Worm (Caenorhabditis elegans): Measurements from ENCODE around the gene pmp-1.

pmp-1 gene

DNA sequence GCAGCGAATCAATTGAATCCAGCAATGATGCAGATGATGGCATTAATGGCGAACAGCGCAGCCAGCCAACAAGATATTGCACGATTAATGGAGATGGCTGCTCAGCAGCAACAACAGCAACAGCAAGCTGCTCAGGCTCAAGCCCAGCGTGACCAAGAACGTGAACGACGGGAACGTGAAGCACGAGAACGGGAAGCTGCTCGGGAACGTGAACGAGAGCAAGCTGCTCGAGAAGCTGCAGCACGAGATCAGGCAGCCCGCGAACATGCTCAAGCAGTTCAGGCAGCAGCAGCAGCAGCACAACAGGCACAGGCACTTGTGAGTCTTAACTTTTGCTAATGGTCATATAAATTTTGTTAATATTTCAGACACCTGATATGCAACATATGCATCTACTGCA lies 36.8 kb downstream of the pmp-1 start:
- TF ChIP-seq mab-5 (tag; optimal IDR thresholded peaks at IDR 0.05): no peak
- peak; percentile 33 for TF ChIP-seq ceh-83 (GFP tag; optimal IDR thresholded peaks at IDR 0.05)
- TF ChIP-seq cnd-1 (tag; optimal IDR thresholded peaks at IDR 0.05): no peak
- no peak for TF ChIP-seq snpc-4 (tag; optimal IDR thresholded peaks at IDR 0.05)
- TF ChIP-seq lin-32 (GFP tag; optimal IDR thresholded peaks at IDR 0.05): peak; percentile 13

DNA sequence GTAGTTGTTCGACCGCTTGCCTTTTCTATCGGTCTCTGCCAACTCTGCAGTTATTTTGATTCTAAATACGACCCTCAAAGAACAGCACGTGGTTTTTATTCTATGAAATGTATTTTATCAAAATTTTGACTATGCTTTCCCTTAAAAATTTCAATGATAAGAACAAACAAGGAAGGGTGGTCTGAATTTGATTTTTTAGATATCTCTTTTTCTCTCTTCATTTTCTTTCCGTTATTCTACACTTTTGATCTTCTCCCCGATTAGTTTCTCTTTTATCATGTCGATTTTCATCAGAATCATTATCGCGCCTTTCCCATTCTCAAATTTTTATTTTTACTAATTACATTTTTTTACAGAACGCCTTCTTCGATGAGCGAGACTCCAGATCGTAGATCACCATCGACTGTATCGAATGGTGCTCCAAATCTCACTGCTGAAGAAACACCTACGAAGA lies 38.5 kb downstream of the pmp-1 start:
- TF ChIP-seq unc-39 (tag; optimal IDR thresholded peaks at IDR 0.05): no peak
- no peak for TF ChIP-seq unc-62 (GFP tag; optimal IDR thresholded peaks at IDR 0.05)
- TF ChIP-seq tbx-8 (GFP tag; optimal IDR thresholded peaks at IDR 0.05): no peak
- TF ChIP-seq mep-1 (tag; optimal IDR thresholded peaks at IDR 0.05): no peak
- no peak for TF ChIP-seq nhr-28 (tag; optimal IDR thresholded peaks at IDR 0.05)
- TF ChIP-seq sem-2 (GFP tag; optimal IDR thresholded peaks at IDR 0.05): no peak
- TF ChIP-seq lin-32 (GFP tag; optimal IDR thresholded peaks at IDR 0.05): no peak
- TF ChIP-seq nhr-237 (tag; optimal IDR thresholded peaks at IDR 0.05): no peak
- no peak for TF ChIP-seq ceh-43 (GFP tag; optimal IDR thresholded peaks at IDR 0.05)

DNA sequence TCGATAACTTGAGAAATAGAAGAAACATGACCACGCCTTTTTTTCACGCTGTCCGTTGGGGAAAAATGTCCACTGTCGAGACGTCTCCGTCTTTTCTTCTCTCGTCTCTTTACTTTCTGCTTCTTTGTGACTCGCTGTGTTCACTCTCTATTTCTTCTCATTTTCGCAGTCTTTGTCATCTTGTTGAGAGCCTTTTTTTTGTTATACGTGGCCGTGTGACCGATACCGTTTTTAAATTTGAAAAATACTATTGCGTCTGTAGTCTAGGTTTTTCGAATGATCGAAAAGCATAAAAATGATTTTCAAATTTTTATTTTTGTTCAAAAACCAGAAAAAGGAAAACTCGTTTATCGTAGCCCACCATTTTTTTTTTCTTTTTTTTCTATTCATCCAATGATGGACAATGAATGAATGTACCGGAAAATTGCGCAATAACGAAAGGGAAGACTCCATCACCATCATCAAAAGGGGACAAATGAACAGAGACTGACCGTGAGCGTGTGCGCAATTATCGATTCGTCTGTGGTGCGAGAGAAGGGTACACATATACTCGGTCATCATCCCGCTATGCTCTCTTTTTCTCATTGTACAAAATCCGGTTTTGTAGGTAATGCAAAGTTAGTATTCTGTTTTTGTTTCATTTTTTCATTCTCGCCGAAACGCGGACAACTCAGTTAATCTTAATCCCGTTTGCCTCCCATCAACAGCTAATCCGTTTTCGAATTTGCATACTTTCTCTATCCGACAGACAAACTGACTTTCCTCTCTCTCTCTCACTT lies 39.1 kb downstream of the pmp-1 start:
- TF ChIP-seq zip-8 (tag; optimal IDR thresholded peaks at IDR 0.05) (peak; percentile 89), nhr-28 (tag; optimal IDR thresholded peaks at IDR 0.05) (no peak), flh-1 (GFP tag; optimal IDR thresholded peaks at IDR 0.05) (no peak), M03D4.4 (tag; optimal IDR thresholded peaks at IDR 0.05) (no peak), nhr-237 (tag; optimal IDR thresholded peaks at IDR 0.05) (peak; percentile 21), ztf-11 (tag; optimal IDR thresholded peaks at IDR 0.05) (peak; percentile 31), snpc-4 (tag; optimal IDR thresholded peaks at IDR 0.05) (no peak), mep-1 (tag; optimal IDR thresholded peaks at IDR 0.05) (no peak), ceh-83 (GFP tag; optimal IDR thresholded peaks at IDR 0.05) (no peak), cnd-1 (tag; optimal IDR thresholded peaks at IDR 0.05) (no peak), lin-32 (GFP tag; optimal IDR thresholded peaks at IDR 0.05) (no peak), unc-120 (tag; optimal IDR thresholded peaks at IDR 0.05; ENCODE audit: poor library complexity, severe bottlenecking) (no peak), drap-1 (GFP tag; optimal IDR thresholded peaks at IDR 0.05) (no peak), nhr-2 (tag; optimal IDR thresholded peaks at IDR 0.05) (peak; percentile 34), ham-2 (GFP tag; optimal IDR thresholded peaks at IDR 0.05) (no peak), elt-1 (tag; optimal IDR thresholded peaks at IDR 0.05; ENCODE audit: borderline replicate concordance, insufficient read depth) (no peak), hlh-1 (tag; optimal IDR thresholded peaks at IDR 0.05) (no peak), ceh-43 (GFP tag; optimal IDR thresholded peaks at IDR 0.05) (no peak), lin-13 (tag; optimal IDR thresholded peaks at IDR 0.05) (no peak), tbx-8 (GFP tag; optimal IDR thresholded peaks at IDR 0.05) (no peak), mab-5 (tag; optimal IDR thresholded peaks at IDR 0.05) (no peak), unc-62 (GFP tag; optimal IDR thresholded peaks at IDR 0.05) (no peak), ces-1 (GFP tag; optimal IDR thresholded peaks at IDR 0.05) (peak; percentile 97), ceh-39 (tag; optimal IDR thresholded peaks at IDR 0.05) (peak; percentile 17), bed-3 (GFP tag; optimal IDR thresholded peaks at IDR 0.05) (no peak), lsy-2 (tag; optimal IDR thresholded peaks at IDR 0.05) (no peak), nhr-12 (tag; optimal IDR thresholded peaks at IDR 0.05) (peak; percentile 2), sptf-1 (tag; optimal IDR thresholded peaks at IDR 0.05) (no peak), unc-39 (tag; optimal IDR thresholded peaks at IDR 0.05) (no peak), mls-2 (tag; optimal IDR thresholded peaks at IDR 0.05) (no peak), sem-2 (GFP tag; optimal IDR thresholded peaks at IDR 0.05) (peak; percentile 24), pha-4 (tag; optimal IDR thresholded peaks at IDR 0.05) (no peak), blmp-1 (tag; optimal IDR thresholded peaks at IDR 0.05) (no peak), nhr-76 (tag; optimal IDR thresholded peaks at IDR 0.05) (no peak), elt-3 (tag; optimal IDR thresholded peaks at IDR 0.05) (no peak)

DNA sequence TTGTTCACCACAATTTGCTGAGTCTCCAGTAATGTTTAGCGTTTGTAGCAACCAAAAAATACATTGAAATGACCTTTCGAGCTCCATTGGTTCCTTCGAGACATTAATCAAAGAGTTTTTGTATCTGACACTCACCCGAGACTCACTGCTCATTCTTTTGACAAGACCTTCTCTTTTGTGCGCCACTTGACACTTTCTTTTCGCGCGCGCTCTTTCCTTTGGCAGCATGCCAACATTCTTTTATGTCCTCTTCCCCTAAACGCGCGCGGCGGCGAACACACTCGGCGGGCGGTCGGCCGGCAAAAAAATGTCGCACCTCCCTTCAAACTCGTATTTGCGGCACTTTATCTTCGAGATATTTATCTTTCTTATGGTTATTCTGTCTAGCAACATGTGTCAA lies 39.9 kb downstream of the pmp-1 start:
- TF ChIP-seq drap-1 (GFP tag; optimal IDR thresholded peaks at IDR 0.05) (peak; percentile 8), ceh-43 (GFP tag; optimal IDR thresholded peaks at IDR 0.05) (no peak)

Data from whole organism, mixed stage, embryonic.